Fruit fly (Drosophila melanogaster): ENCODE measurements around the gene CG43797.

- peak; percentile 73 for TF ChIP-seq CG8159 (tag; optimal IDR thresholded peaks at IDR 0.05)
- TF ChIP-seq Snoo (tag; optimal IDR thresholded peaks at IDR 0.05): peak; percentile 13
- TF ChIP-seq CG12605 (GFP tag; IDR thresholded peaks at IDR 0.05): no peak; the same call in 1 of the 2 replicates
Measured at dm6 chr2L:4045185-4045814, 45.5 kb downstream of the CG43797 start.
